Fruit fly (Drosophila melanogaster): ENCODE data around the gene AOX2.

AOX2 gene

DNA sequence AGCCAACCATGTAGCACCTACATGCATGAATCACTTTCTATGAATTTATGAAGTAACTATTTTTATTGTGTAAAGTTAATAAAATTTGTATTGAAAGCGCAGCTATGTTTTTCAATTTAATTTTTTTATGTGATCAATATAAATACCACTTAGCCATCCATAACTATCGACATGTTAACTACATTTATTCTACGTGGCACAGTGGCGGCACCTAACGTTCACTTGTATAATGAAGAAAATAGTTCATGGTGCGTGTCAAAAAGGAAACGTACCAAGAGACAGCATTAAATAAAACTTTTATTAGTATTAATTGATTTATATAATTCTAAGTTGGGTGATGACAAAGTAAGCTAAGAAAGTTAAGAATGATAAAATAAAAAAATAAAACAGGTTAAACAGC lies 49.0 kb downstream of the AOX2 start (continued):
- peak; percentile 51; the same call in 2 of the 3 replicates for TF ChIP-seq knrl (GFP tag; IDR thresholded peaks at IDR 0.05; ENCODE audit: partially characterized antibody)
- peak; percentile 3 for TF ChIP-seq Ets97D (GFP tag; optimal IDR thresholded peaks at IDR 0.05)
- no peak for TF ChIP-seq CG11695 (GFP tag; IDR thresholded peaks at IDR 0.05)
- TF ChIP-seq CG6272 (GFP tag; IDR thresholded peaks at IDR 0.05), result no peak
- no peak for TF ChIP-seq pfk (GFP tag; optimal IDR thresholded peaks at IDR 0.05)
- TF ChIP-seq dm (GFP tag; optimal IDR thresholded peaks at IDR 0.05), result no peak
- peak; percentile 74 for TF ChIP-seq stwl (tag; optimal IDR thresholded peaks at IDR 0.05)
- peak; percentile 12 for TF ChIP-seq Hsf (GFP tag; optimal IDR thresholded peaks at IDR 0.05)
- no peak for TF ChIP-seq chinmo (GFP tag; IDR thresholded peaks at IDR 0.05; ENCODE audit: partially characterized antibody)
- TF ChIP-seq Xbp1 (GFP tag; optimal IDR thresholded peaks at IDR 0.05), result peak; percentile 16
- TF ChIP-seq amos (GFP tag; IDR thresholded peaks at IDR 0.05; ENCODE audit: partially characterized antibody), result peak; percentile 64; the same call in 1 of the 2 replicates
- TF ChIP-seq CG14441 (GFP tag; IDR thresholded peaks at IDR 0.05), result no peak
- no peak for TF ChIP-seq CG11247 (GFP tag; IDR thresholded peaks at IDR 0.05)
- no peak for TF ChIP-seq org-1 (GFP tag; optimal IDR thresholded peaks at IDR 0.05)
- no peak for TF ChIP-seq MBD-R2 (GFP tag; IDR thresholded peaks at IDR 0.05)
- TF ChIP-seq inv (GFP tag; IDR thresholded peaks at IDR 0.05; ENCODE audit: partially characterized antibody), result 0 out of 2 replicates have a peak, but pooled peaks have one; percentile 7
- no peak for TF ChIP-seq Ets65A (GFP tag)
- TF ChIP-seq CG6791 (GFP tag; IDR thresholded peaks at IDR 0.05; ENCODE audit: partially characterized antibody), result peak; percentile 42; the same call in 1 of the 3 replicates
- no peak for TF ChIP-seq Atf-2 (GFP tag; optimal IDR thresholded peaks at IDR 0.05)
- TF ChIP-seq Med (GFP tag), result peak; percentile 80
- peak; percentile 16 for TF ChIP-seq CoRest (tag; optimal IDR thresholded peaks at IDR 0.05)
- TF ChIP-seq CG9609 (GFP tag; optimal IDR thresholded peaks at IDR 0.05), result no peak
- TF ChIP-seq CG3407 (GFP tag; optimal IDR thresholded peaks at IDR 0.05), result no peak
- TF ChIP-seq CG14667 (GFP tag; IDR thresholded peaks at IDR 0.05), result no peak
- TF ChIP-seq ttk (GFP tag; IDR thresholded peaks at IDR 0.05), result no peak
- no peak for TF ChIP-seq Deaf1 (tag; optimal IDR thresholded peaks at IDR 0.05)
- TF ChIP-seq CG12299 (tag; optimal IDR thresholded peaks at IDR 0.05), result no peak
- no peak for TF ChIP-seq peb (GFP tag; IDR thresholded peaks at IDR 0.05)
- TF ChIP-seq CG11085 (GFP tag; IDR thresholded peaks at IDR 0.05), result no peak
- peak; percentile 0 for TF ChIP-seq CG15696 (tag; optimal IDR thresholded peaks at IDR 0.05)
- TF ChIP-seq Drgx (GFP tag; IDR thresholded peaks at IDR 0.05), result no peak
- peak; percentile 46; the same call in 1 of the 3 replicates for TF ChIP-seq CG16813 (GFP tag; IDR thresholded peaks at IDR 0.05; ENCODE audit: partially characterized antibody)
- TF ChIP-seq CG2199 (GFP tag; IDR thresholded peaks at IDR 0.05), result peak; percentile 90
- TF ChIP-seq CG6765 (GFP tag; optimal IDR thresholded peaks at IDR 0.05), result no peak

All from whole organism, embryonic.